Comparison of ENCODE assay signal across 6 fruit fly cellular contexts in the genomic region with DNA sequence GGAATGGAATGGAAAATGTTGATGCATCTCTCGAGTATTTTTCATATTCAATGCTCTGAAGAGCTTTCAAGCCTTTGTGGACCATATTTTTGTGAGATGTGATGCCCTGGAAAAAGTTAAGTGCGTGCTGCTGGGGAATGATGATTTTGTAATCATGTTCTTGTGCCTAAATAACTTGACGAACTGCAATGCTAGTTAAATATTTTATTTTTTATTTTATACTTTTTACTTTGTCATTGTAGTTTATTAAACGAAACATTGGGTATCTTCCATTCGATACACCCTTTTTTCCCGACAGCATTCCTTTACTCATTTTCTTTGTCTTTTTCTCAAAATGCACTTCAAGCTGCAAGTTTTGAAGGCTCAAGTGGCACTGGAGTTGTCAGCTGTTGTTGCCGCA.
TF ChIP-seq lines count a peak whose summit lies in the region.

No protein-coding gene starts in this region.

- no peak for TF ChIP-seq CTCF in whole organism, embryonic (GFP tag; optimal IDR thresholded peaks at IDR 0.05; lab: Kevin White, UChicago)

TF ChIP-seq in whole organism, 6 proteins besides CTCF, POLR2A, EP300 and RAD21:
- TF ChIP-seq pan (optimal IDR thresholded peaks at IDR 0.05; lab: Kevin White, UChicago) (peak; percentile 49), CG8478 (optimal IDR thresholded peaks at IDR 0.05; lab: Kevin White, UChicago) (no peak), Dll (optimal IDR thresholded peaks at IDR 0.05; lab: Kevin White, UChicago) (no peak)

TF ChIP-seq in whole organism, adult, 20 proteins besides CTCF, POLR2A, EP300 and RAD21:
- TF ChIP-seq CG1620 (GFP tag; optimal IDR thresholded peaks at IDR 0.05; lab: Kevin White, UChicago) (no peak), kay (GFP tag; lab: Kevin White, UChicago; ENCODE audit: borderline replicate concordance) (peak; percentile 14), CG14711 (tag; optimal IDR thresholded peaks at IDR 0.05; lab: Kevin White, UChicago) (no peak)

TF ChIP-seq in whole organism, embryonic, 481 proteins besides CTCF, POLR2A, EP300 and RAD21 (continues in another document):
- no peak for TF ChIP-seq CG3726 (GFP tag; IDR thresholded peaks at IDR 0.05; lab: Robert Waterston, UW)
- TF ChIP-seq Blimp-1 (GFP tag; optimal IDR thresholded peaks at IDR 0.05; lab: Kevin White, UChicago), result peak; percentile 61
- TF ChIP-seq CG31441 (GFP tag; IDR thresholded peaks at IDR 0.05; lab: Robert Waterston, UW), result peak; percentile 44; the same call in 1 of the 2 replicates
- no peak for TF ChIP-seq exex (tag; optimal IDR thresholded peaks at IDR 0.05; lab: Kevin White, UChicago)
- peak; percentile 23 for TF ChIP-seq grau (tag; optimal IDR thresholded peaks at IDR 0.05; lab: Kevin White, UChicago)
- TF ChIP-seq wdn (GFP tag; IDR thresholded peaks at IDR 0.05; lab: Robert Waterston, UW), result no peak
- TF ChIP-seq CG3281 (GFP tag; optimal IDR thresholded peaks at IDR 0.05; lab: Kevin White, UChicago), result no peak
- peak; percentile 36; the same call in 2 of the 4 replicates for TF ChIP-seq Gug (GFP tag; IDR thresholded peaks at IDR 0.05; lab: Robert Waterston, UW)
- TF ChIP-seq CG3163 (GFP tag; optimal IDR thresholded peaks at IDR 0.05; lab: Kevin White, UChicago), result no peak
- TF ChIP-seq CG10543 (GFP tag; optimal IDR thresholded peaks at IDR 0.05; lab: Kevin White, UChicago), result no peak
- TF ChIP-seq CG7928 (GFP tag; optimal IDR thresholded peaks at IDR 0.05; lab: Kevin White, UChicago), result no peak
- peak; percentile 58 for TF ChIP-seq CG18262 (tag; optimal IDR thresholded peaks at IDR 0.05; lab: Kevin White, UChicago)
- TF ChIP-seq Med (GFP tag; lab: Kevin White, UChicago), result peak; percentile 27
- no peak for TF ChIP-seq chm (GFP tag; IDR thresholded peaks at IDR 0.05; lab: Robert Waterston, UW)
- TF ChIP-seq CG7556 (GFP tag; optimal IDR thresholded peaks at IDR 0.05; lab: Kevin White, UChicago), result peak; percentile 16
- TF ChIP-seq Dp (GFP tag; optimal IDR thresholded peaks at IDR 0.05; lab: Kevin White, UChicago), result no peak
- TF ChIP-seq Sry-δ (GFP tag; optimal IDR thresholded peaks at IDR 0.05; lab: Kevin White, UChicago), result no peak
- peak; percentile 53 for TF ChIP-seq nmo (GFP tag; optimal IDR thresholded peaks at IDR 0.05; lab: Kevin White, UChicago)
- TF ChIP-seq CG17328 (GFP tag; IDR thresholded peaks at IDR 0.05; lab: Robert Waterston, UW), result peak; percentile 73
- TF ChIP-seq dimm (GFP tag; IDR thresholded peaks at IDR 0.05; lab: Robert Waterston, UW), result no peak
- TF ChIP-seq CG15514 (GFP tag; optimal IDR thresholded peaks at IDR 0.05; lab: Kevin White, UChicago), result no peak

TF ChIP-seq in whole organism, prepupa, 60 proteins besides CTCF, POLR2A, EP300 and RAD21 (continues in another document):
- peak; percentile 61 for TF ChIP-seq Hr4 (GFP tag; optimal IDR thresholded peaks at IDR 0.05; lab: Kevin White, UChicago)
- TF ChIP-seq CG11902 (GFP tag; optimal IDR thresholded peaks at IDR 0.05; lab: Kevin White, UChicago), result peak; percentile 24
- peak; percentile 28 for TF ChIP-seq Lpt (GFP tag; optimal IDR thresholded peaks at IDR 0.05; lab: Kevin White, UChicago)
- no peak for TF ChIP-seq spab (GFP tag; optimal IDR thresholded peaks at IDR 0.05; lab: Kevin White, UChicago)
- TF ChIP-seq Hr39 (GFP tag; optimal IDR thresholded peaks at IDR 0.05; lab: Kevin White, UChicago), result peak; percentile 38
- TF ChIP-seq achi (GFP tag; optimal IDR thresholded peaks at IDR 0.05; lab: Kevin White, UChicago), result peak; percentile 60
- no peak for TF ChIP-seq svp (GFP tag; lab: Kevin White, UChicago)
- peak; percentile 67 for TF ChIP-seq CG3919 (GFP tag; optimal IDR thresholded peaks at IDR 0.05; lab: Kevin White, UChicago)
- no peak for TF ChIP-seq ss (GFP tag; optimal IDR thresholded peaks at IDR 0.05; lab: Kevin White, UChicago)
- no peak for TF ChIP-seq CG9139 (GFP tag; optimal IDR thresholded peaks at IDR 0.05; lab: Kevin White, UChicago)
- TF ChIP-seq Sox102F (GFP tag; optimal IDR thresholded peaks at IDR 0.05; lab: Kevin White, UChicago), result peak; percentile 53
- TF ChIP-seq CG8119 (GFP tag; IDR thresholded peaks at IDR 0.05; lab: Robert Waterston, UW), result peak; percentile 66
- TF ChIP-seq CG6276 (GFP tag; optimal IDR thresholded peaks at IDR 0.05; lab: Kevin White, UChicago), result no peak
- peak; percentile 35; the same call in 1 of the 2 replicates for TF ChIP-seq Gug (GFP tag; IDR thresholded peaks at IDR 0.05; lab: Robert Waterston, UW)
- peak; percentile 76 for TF ChIP-seq CG15336 (GFP tag; IDR thresholded peaks at IDR 0.05; lab: Robert Waterston, UW)
- peak; percentile 85 for TF ChIP-seq Eip78C (GFP tag; lab: Kevin White, UChicago)
- TF ChIP-seq vri (GFP tag; optimal IDR thresholded peaks at IDR 0.05; lab: Kevin White, UChicago), result peak; percentile 14
- TF ChIP-seq eg (GFP tag; IDR thresholded peaks at IDR 0.05; lab: Robert Waterston, UW), result peak; percentile 67
- no peak for TF ChIP-seq Ets21C (GFP tag; optimal IDR thresholded peaks at IDR 0.05; lab: Kevin White, UChicago)
- TF ChIP-seq Hr38 (GFP tag; optimal IDR thresholded peaks at IDR 0.05; lab: Kevin White, UChicago), result no peak
- TF ChIP-seq dac (GFP tag; optimal IDR thresholded peaks at IDR 0.05; lab: Kevin White, UChicago), result no peak
- TF ChIP-seq CG1621 (tag; optimal IDR thresholded peaks at IDR 0.05; lab: Kevin White, UChicago), result no peak

TF ChIP-seq in whole organism, pupa, 21 proteins besides CTCF, POLR2A, EP300 and RAD21:
- TF ChIP-seq Ets98B (GFP tag; IDR thresholded peaks at IDR 0.05; lab: Robert Waterston, UW), result peak; percentile 68
- peak; percentile 36 for TF ChIP-seq CG15710 (tag; optimal IDR thresholded peaks at IDR 0.05; lab: Kevin White, UChicago)
- peak; percentile 73 for TF ChIP-seq CG4496 (GFP tag; IDR thresholded peaks at IDR 0.05; lab: Robert Waterston, UW)
- TF ChIP-seq CG8301 (tag; optimal IDR thresholded peaks at IDR 0.05; lab: Kevin White, UChicago), result peak; percentile 37
- 0 out of 2 replicates have a peak, but pooled peaks have one; percentile 48 for TF ChIP-seq CG32121 (GFP tag; IDR thresholded peaks at IDR 0.05; lab: Robert Waterston, UW)
- peak; percentile 48 for TF ChIP-seq CG14655 (GFP tag; optimal IDR thresholded peaks at IDR 0.05; lab: Kevin White, UChicago)
- no peak for TF ChIP-seq CG13204 (GFP tag; optimal IDR thresholded peaks at IDR 0.05; lab: Kevin White, UChicago)
- peak; percentile 20 for TF ChIP-seq CG9948 (tag; optimal IDR thresholded peaks at IDR 0.05; lab: Kevin White, UChicago)
- TF ChIP-seq Pif1B (GFP tag; optimal IDR thresholded peaks at IDR 0.05; lab: Kevin White, UChicago), result peak; percentile 55
- TF ChIP-seq CG8159 (tag; optimal IDR thresholded peaks at IDR 0.05; lab: Kevin White, UChicago), result peak; percentile 47
- peak; percentile 58 for TF ChIP-seq Pif1A (GFP tag; optimal IDR thresholded peaks at IDR 0.05; lab: Kevin White, UChicago)
- no peak for TF ChIP-seq fd96Ca (GFP tag; IDR thresholded peaks at IDR 0.05; lab: Robert Waterston, UW)
- no peak for TF ChIP-seq D1 (tag; optimal IDR thresholded peaks at IDR 0.05; lab: Kevin White, UChicago)
- TF ChIP-seq rn (GFP tag; IDR thresholded peaks at IDR 0.05; lab: Robert Waterston, UW), result 0 out of 2 replicates have a peak, but pooled peaks have one; percentile 3
- TF ChIP-seq EcR (GFP tag; optimal IDR thresholded peaks at IDR 0.05; lab: Kevin White, UChicago), result no peak
- no peak for TF ChIP-seq CG10348 (GFP tag; IDR thresholded peaks at IDR 0.05; lab: Robert Waterston, UW)
- peak; percentile 0 for TF ChIP-seq CG34367 (tag; optimal IDR thresholded peaks at IDR 0.05; lab: Kevin White, UChicago)
- peak; percentile 42 for TF ChIP-seq CG17806 (tag; optimal IDR thresholded peaks at IDR 0.05; lab: Kevin White, UChicago)
- TF ChIP-seq CG12605 (GFP tag; IDR thresholded peaks at IDR 0.05; lab: Robert Waterston, UW), result 0 out of 2 replicates have a peak, but pooled peaks have one; percentile 36
- TF ChIP-seq Snoo (tag; optimal IDR thresholded peaks at IDR 0.05; lab: Kevin White, UChicago), result no peak
- no peak for TF ChIP-seq gl (tag; optimal IDR thresholded peaks at IDR 0.05; lab: Kevin White, UChicago)

TF ChIP-seq in whole organism, wandering third instar larva, 38 proteins besides CTCF, POLR2A, EP300 and RAD21:
- TF ChIP-seq woc (GFP tag; optimal IDR thresholded peaks at IDR 0.05; lab: Kevin White, UChicago) (peak; percentile 4), foxo (GFP tag; optimal IDR thresholded peaks at IDR 0.05; lab: Kevin White, UChicago) (peak in 1 of 2 experiments; percentile 33), brk (GFP tag; optimal IDR thresholded peaks at IDR 0.05; lab: Kevin White, UChicago) (no peak), ey (GFP tag; optimal IDR thresholded peaks at IDR 0.05; lab: Kevin White, UChicago) (no peak), Hr78 (GFP tag; optimal IDR thresholded peaks at IDR 0.05; lab: Kevin White, UChicago) (no peak), rgr (GFP tag; optimal IDR thresholded peaks at IDR 0.05; lab: Kevin White, UChicago) (peak; percentile 30), GATAd (GFP tag; optimal IDR thresholded peaks at IDR 0.05; lab: Kevin White, UChicago) (no peak)
